Worm (Caenorhabditis elegans) whole organism, L4/young adult: ENCODE results near the gene C53B4.3.
A peak's percentile ranks its signal among the peaks of the same experiment; 100 is the strongest.

ENCODE experiments used
- W03F9.2 ChIP-seq: fragments of 150-350 bp; optimal IDR thresholded peaks from 2 replicates; lab custom pipeline; 2014; ENCODE audit warnings: missing biosample characterization, missing genetic modification characterization
- dao-5 ChIP-seq: sonication (generic microtip); optimal IDR thresholded peaks from 2 replicates; lab custom pipeline; 2016; ENCODE audit warnings: missing genotype, missing genetic modification characterization, moderate library complexity, missing compliant biosample characterization
- him-1 ChIP-seq: sonication (generic microtip); optimal IDR thresholded peaks from 2 replicates; lab custom pipeline; 2016; ENCODE audit warnings: missing genotype, missing genetic modification reagents, missing genetic modification characterization, missing compliant biosample characterization

Gene C53B4.3

ce11 chrIV:8979695-8980094 lies 6.2 kb upstream of the C53B4.3 start, which contains the start of gene col-119:
Gene col-119, minus strand, starts transcription at chrIV:8979795.
- TF ChIP-seq him-1 (tag; lab: Kevin White, UChicago) (no peak), dao-5 (no peak), W03F9.2 (tag; lab: Kevin White, UChicago) (no peak)

ce11 chrIV:8979062-8979612 lies 5.6 kb upstream of the C53B4.3 start:
- TF ChIP-seq dao-5, result no peak
- no peak for TF ChIP-seq W03F9.2 (tag; lab: Kevin White, UChicago)
- no peak for TF ChIP-seq him-1 (tag; lab: Kevin White, UChicago)

ce11 chrIV:8978047-8978446 lies 4.5 kb upstream of the C53B4.3 start:
- TF ChIP-seq W03F9.2 (tag; lab: Kevin White, UChicago) (no peak), dao-5 (no peak), him-1 (tag; lab: Kevin White, UChicago) (no peak)

- TF ChIP-seq W03F9.2 (tag; lab: Kevin White, UChicago), result no peak
- TF ChIP-seq him-1 (tag; lab: Kevin White, UChicago), result no peak
- TF ChIP-seq dao-5, result no peak
These were observed 1.8 kb upstream of the C53B4.3 start, which contains the start of gene pdzd-8 for ce11 chrIV:8975331-8975625. Gene pdzd-8, plus strand, starts transcription at chrIV:8975526.

- no peak for TF ChIP-seq W03F9.2 (tag; lab: Kevin White, UChicago)
- TF ChIP-seq him-1 (tag; lab: Kevin White, UChicago), result no peak
- no peak for TF ChIP-seq dao-5
These were observed 1.2 kb upstream of the C53B4.3 start for ce11 chrIV:8974543-8975330.

ce11 chrIV:8967990-8968389 lies 5.5 kb downstream of the C53B4.3 start, which contains the start of gene suex-2:
Gene suex-2, plus strand, starts transcription at chrIV:8968290.
- no peak for TF ChIP-seq him-1 (tag; lab: Kevin White, UChicago)
- TF ChIP-seq dao-5, result no peak
- TF ChIP-seq W03F9.2 (tag; lab: Kevin White, UChicago), result no peak

ce11 chrIV:8965883-8966282 lies 7.6 kb downstream of the C53B4.3 start, which contains the start of gene C53B4.2:
Gene C53B4.2, plus strand, starts transcription at chrIV:8966183.
- no peak for TF ChIP-seq him-1 (tag; lab: Kevin White, UChicago)
- TF ChIP-seq W03F9.2 (tag; lab: Kevin White, UChicago), result no peak
- TF ChIP-seq dao-5, result no peak

ce11 chrIV:8956189-8956588 lies 17.3 kb downstream of the C53B4.3 start, which contains the start of gene tpra-1:
Gene tpra-1, plus strand, starts transcription at chrIV:8956489.
- TF ChIP-seq him-1 (tag; lab: Kevin White, UChicago) (no peak), W03F9.2 (tag; lab: Kevin White, UChicago) (no peak), dao-5 (no peak)

- TF ChIP-seq W03F9.2 (tag; lab: Kevin White, UChicago), result no peak
- no peak for TF ChIP-seq him-1 (tag; lab: Kevin White, UChicago)
- no peak for TF ChIP-seq dao-5
These were observed 19.4 kb downstream of the C53B4.3 start for ce11 chrIV:8954126-8954525.

ce11 chrIV:8951953-8952567 lies 21.5 kb downstream of the C53B4.3 start:
- TF ChIP-seq him-1 (tag; lab: Kevin White, UChicago), result no peak
- no peak for TF ChIP-seq dao-5
- TF ChIP-seq W03F9.2 (tag; lab: Kevin White, UChicago), result no peak

- TF ChIP-seq him-1 (tag; lab: Kevin White, UChicago) (no peak), dao-5 (no peak), W03F9.2 (tag; lab: Kevin White, UChicago) (peak; percentile 37)
These were observed 24.2 kb downstream of the C53B4.3 start for ce11 chrIV:8949078-8950039.

- no peak for TF ChIP-seq W03F9.2 (tag; lab: Kevin White, UChicago)
- TF ChIP-seq him-1 (tag; lab: Kevin White, UChicago), result no peak
- no peak for TF ChIP-seq dao-5
These were observed 26.4 kb downstream of the C53B4.3 start for ce11 chrIV:8947146-8947545.

ce11 chrIV:8943430-8943829 lies 30.1 kb downstream of the C53B4.3 start:
- TF ChIP-seq him-1 (tag; lab: Kevin White, UChicago) (no peak), W03F9.2 (tag; lab: Kevin White, UChicago) (no peak), dao-5 (no peak)
